Worm (Caenorhabditis elegans) whole organism, L4 larva: ENCODE results near the gene F10D7.3.
A peak's percentile ranks its signal among the peaks of the same experiment; 100 is the strongest.

ENCODE experiments used
- F10B5.3 ChIP-seq: sonication (generic microtip); optimal IDR thresholded peaks from 2 replicates; lab custom pipeline; 2016; ENCODE audit warnings: mild to moderate bottlenecking, missing genetic modification characterization, missing compliant biosample characterization
- F26F4.8 ChIP-seq: fragments of 200-800 bp; sonication (Bioruptor generic); conservative IDR thresholded peaks from 2 replicates; pipeline ENCODE4 v1.3.6; 2022; ENCODE audit warnings: missing genetic modification characterization, missing compliant biosample characterization
- Y5F2A.4 ChIP-seq: fragments of 200-800 bp; sonication (Bioruptor generic); optimal IDR thresholded peaks from 2 replicates; lab custom pipeline; 2018; ENCODE audit warnings: mild to moderate bottlenecking, missing genetic modification characterization, missing compliant biosample characterization
- aly-2 ChIP-seq: sonication (generic microtip); optimal IDR thresholded peaks from 2 replicates; lab custom pipeline; 2018; ENCODE audit warnings: missing biosample characterization, missing genetic modification characterization
- ceh-28 ChIP-seq: fragments of 150-350 bp; optimal IDR thresholded peaks from 2 replicates; lab custom pipeline; 2014; ENCODE audit warnings: missing biosample characterization, missing genetic modification reagents, missing genetic modification characterization
- ceh-32 ChIP-seq: sonication (generic microtip); optimal IDR thresholded peaks from 2 replicates; lab custom pipeline; 2016; ENCODE audit warnings: mild to moderate bottlenecking, missing genetic modification characterization, missing compliant biosample characterization; ENCODE audit not compliant: poor library complexity
- ceh-44 ChIP-seq: fragments of 200-800 bp; sonication (Bioruptor generic); IDR thresholded peaks from 2 replicates; pipeline ENCODE4 v1.3.6; 2022; ENCODE audit warnings: missing genetic modification reagents, missing genetic modification characterization, missing compliant biosample characterization
- ceh-82 ChIP-seq: sonication (generic microtip); optimal IDR thresholded peaks from 2 replicates; lab custom pipeline; 2017; ENCODE audit warnings: missing biosample characterization, missing genetic modification characterization
- ctbp-1 ChIP-seq: fragments of 200-800 bp; sonication (Bioruptor generic); IDR thresholded peaks from 2 replicates; pipeline ENCODE4 v1.3.6; 2022; ENCODE audit warnings: missing genetic modification reagents, missing genetic modification characterization, missing compliant biosample characterization
- daf-16 ChIP-seq, 3 experiments: sonication (generic microtip); optimal IDR thresholded peaks; 2 replicates each; lab custom pipeline; 2016 to 2017; ENCODE audit warnings: missing genetic modification characterization in 3 of 3, missing genetic modification reagents in 3 of 3, mild to moderate bottlenecking in 2 of 3, missing compliant biosample characterization in 2 of 3, missing biosample characterization in 1 of 3, moderate library complexity in 1 of 3
- daf-19 ChIP-seq: fragments of 200-800 bp; sonication (Bioruptor generic); conservative IDR thresholded peaks from 2 replicates; pipeline ENCODE4 v1.3.6; 2022; ENCODE audit warnings: missing genetic modification characterization, missing compliant biosample characterization
- dve-1 ChIP-seq: sonication (generic microtip); optimal IDR thresholded peaks from 2 replicates; lab custom pipeline; 2017; ENCODE audit warnings: antibody characterized with exemption, mild to moderate bottlenecking, missing genetic modification characterization, missing compliant biosample characterization; ENCODE audit not compliant: insufficient read depth
- egl-43 ChIP-seq: fragments of 200-800 bp; sonication (Bioruptor generic); IDR thresholded peaks from 2 replicates; pipeline ENCODE4 v1.3.6; 2022; ENCODE audit warnings: missing genetic modification reagents, missing genetic modification characterization, missing compliant biosample characterization
- fkh-10 ChIP-seq: fragments of 150-350 bp; optimal IDR thresholded peaks from 2 replicates; lab custom pipeline; 2014; ENCODE audit warnings: missing biosample characterization, missing genetic modification reagents, missing genetic modification characterization
- hlh-11 ChIP-seq: fragments of 200-800 bp; sonication (Bioruptor generic); optimal IDR thresholded peaks from 2 replicates; lab custom pipeline; 2018; ENCODE audit warnings: mild to moderate bottlenecking, missing genetic modification characterization, missing compliant biosample characterization
- lin-1 ChIP-seq: fragments of 200-800 bp; sonication (Bioruptor generic); IDR thresholded peaks from 2 replicates; pipeline ENCODE4 v1.3.6; 2022; ENCODE audit warnings: missing genetic modification reagents, missing genetic modification characterization, missing compliant biosample characterization
- lin-39 ChIP-seq: fragments of 150-350 bp; optimal IDR thresholded peaks from 2 replicates; lab custom pipeline; 2014; ENCODE audit warnings: missing biosample characterization, missing genetic modification reagents, missing genetic modification characterization
- lsy-2 ChIP-seq, 2 experiments: fragments of 150-350 bp in 1 of 2; sonication (generic microtip) in 1 of 2; optimal IDR thresholded peaks; 2 replicates each; lab custom pipeline; 2014 to 2017; ENCODE audit warnings: missing biosample characterization in 2 of 2, missing genetic modification characterization in 2 of 2
- mep-1 ChIP-seq: fragments of 150-350 bp; sonication (generic microtip); optimal IDR thresholded peaks from 3 replicates; lab custom pipeline; 2014; ENCODE audit warnings: missing biosample characterization, missing genetic modification characterization
- mxl-2 ChIP-seq: fragments of 200-800 bp; sonication (Bioruptor generic); conservative IDR thresholded peaks from 2 replicates; pipeline ENCODE4 v1.3.6; 2022; ENCODE audit warnings: missing genetic modification reagents, missing genetic modification characterization, missing compliant biosample characterization
- mxl-3 ChIP-seq: fragments of 200-800 bp; sonication (Bioruptor generic); optimal IDR thresholded peaks from 2 replicates; lab custom pipeline; 2018; ENCODE audit warnings: mild to moderate bottlenecking, missing genetic modification characterization, missing compliant biosample characterization
- nhr-10 ChIP-seq: fragments of 150-350 bp; optimal IDR thresholded peaks from 2 replicates; lab custom pipeline; 2014; ENCODE audit warnings: missing biosample characterization, missing genetic modification characterization
- nhr-11 ChIP-seq: fragments of 150-350 bp; optimal IDR thresholded peaks from 2 replicates; lab custom pipeline; 2014; ENCODE audit warnings: missing biosample characterization, missing genetic modification characterization
- nhr-111 ChIP-seq: fragments of 200-800 bp; sonication (Bioruptor generic); optimal IDR thresholded peaks from 2 replicates; lab custom pipeline; 2018; ENCODE audit warnings: mild to moderate bottlenecking, missing genetic modification characterization, missing compliant biosample characterization
- nhr-28 ChIP-seq: fragments of 150-350 bp; optimal IDR thresholded peaks from 2 replicates; lab custom pipeline; 2014; ENCODE audit warnings: missing biosample characterization, missing genetic modification characterization
- nhr-41 ChIP-seq: fragments of 200-800 bp; sonication (Bioruptor generic); IDR thresholded peaks from 2 replicates; pipeline ENCODE4 v1.3.6; 2022; ENCODE audit warnings: missing genetic modification reagents, missing genetic modification characterization, missing compliant biosample characterization
- nhr-42 ChIP-seq: fragments of 200-800 bp; sonication (Bioruptor generic); IDR thresholded peaks from 2 replicates; pipeline ENCODE4 v1.3.6; 2022; ENCODE audit warnings: missing genetic modification characterization, missing compliant biosample characterization
- nhr-76 ChIP-seq: fragments of 150-350 bp; optimal IDR thresholded peaks from 2 replicates; lab custom pipeline; 2014; ENCODE audit warnings: missing biosample characterization, missing genetic modification characterization
- php-3 ChIP-seq: fragments of 200-800 bp; sonication (Bioruptor generic); IDR thresholded peaks from 2 replicates; pipeline ENCODE4 v1.3.6; 2022; ENCODE audit warnings: missing genetic modification reagents, missing genetic modification characterization, missing compliant biosample characterization
- pqm-1 ChIP-seq: sonication (generic microtip); optimal IDR thresholded peaks from 2 replicates; lab custom pipeline; 2017; ENCODE audit warnings: missing biosample characterization, missing genetic modification characterization
- sdz-12 ChIP-seq: fragments of 200-800 bp; sonication (Bioruptor generic); optimal IDR thresholded peaks from 2 replicates; lab custom pipeline; 2018; ENCODE audit warnings: mild to moderate bottlenecking, missing genetic modification characterization, missing compliant biosample characterization
- set-16 ChIP-seq: fragments of 200-800 bp; sonication (Bioruptor generic); IDR thresholded peaks from 2 replicates; pipeline ENCODE4 v1.3.6; 2022; ENCODE audit warnings: missing genetic modification reagents, missing genetic modification characterization, missing compliant biosample characterization
- skn-1 ChIP-seq: fragments of 150-350 bp; optimal IDR thresholded peaks from 2 replicates; lab custom pipeline; 2014; ENCODE audit warnings: missing biosample characterization, missing genetic modification characterization
- snpc-1.2 ChIP-seq: fragments of 200-800 bp; sonication (Bioruptor generic); IDR thresholded peaks from 2 replicates; pipeline ENCODE4 v1.3.6; 2022; ENCODE audit warnings: missing genetic modification reagents, missing genetic modification characterization, missing compliant biosample characterization
- spr-3 ChIP-seq: fragments of 200-800 bp; sonication (Bioruptor generic); optimal IDR thresholded peaks from 2 replicates; lab custom pipeline; 2018; ENCODE audit warnings: mild to moderate bottlenecking, missing genetic modification characterization, missing compliant biosample characterization
- unc-62 ChIP-seq, 3 experiments: fragments of 150-350 bp in 1 of 3; sonication (generic microtip); optimal IDR thresholded peaks in 2 of 3; peaks in 1 of 3; 1 replicate in 1 of 3; 2 replicates in 2 of 3; lab custom pipeline; 2014 to 2017; ENCODE audit warnings: missing biosample characterization in 3 of 3, missing genetic modification characterization in 3 of 3, missing genetic modification reagents in 3 of 3, missing genotype in 1 of 3
- zfp-2 ChIP-seq: sonication (generic microtip); optimal IDR thresholded peaks from 2 replicates; lab custom pipeline; 2016; ENCODE audit warnings: mild to moderate bottlenecking, missing genetic modification characterization, missing compliant biosample characterization
- ztf-7 ChIP-seq: fragments of 150-350 bp; optimal IDR thresholded peaks from 2 replicates; lab custom pipeline; 2014; ENCODE audit warnings: missing biosample characterization, missing genetic modification characterization

F10D7.3 gene

DNA sequence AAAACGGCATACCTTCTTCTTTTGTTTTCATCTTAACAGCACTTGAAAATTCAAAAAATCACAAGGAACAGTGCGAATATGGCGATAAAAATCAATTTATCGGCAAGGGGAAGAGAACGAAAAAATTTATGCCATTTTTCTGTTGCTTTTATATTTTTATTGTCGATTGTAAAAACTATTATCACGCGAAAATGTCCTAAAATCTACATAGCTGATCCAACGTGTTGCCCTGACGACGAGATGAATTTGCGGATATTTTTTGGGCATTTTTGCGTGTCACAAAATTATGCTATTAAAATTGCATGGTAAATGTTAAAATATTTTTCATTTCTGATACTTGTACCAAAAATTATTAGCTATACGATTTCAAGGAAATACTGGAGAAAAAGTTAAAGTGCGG is 7.5 kb upstream of the F10D7.3 start, which contains the start of gene F10D7.4:
Gene F10D7.4, minus strand, starts transcription at position 101 of the 400 bp plus-strand sequence.
- no peak for TF ChIP-seq ctbp-1 (GFP tag; lab: Robert Waterston, UW)
- TF ChIP-seq unc-62 (GFP tag; optimal IDR thresholded peaks at IDR 0.05 in 1 of 2; lab: Kevin White, UChicago) = peak in 1 of 2 experiments; percentile 5
- TF ChIP-seq unc-62 (tag; optimal IDR thresholded peaks at IDR 0.05; lab: Kevin White, UChicago) = no peak

DNA sequence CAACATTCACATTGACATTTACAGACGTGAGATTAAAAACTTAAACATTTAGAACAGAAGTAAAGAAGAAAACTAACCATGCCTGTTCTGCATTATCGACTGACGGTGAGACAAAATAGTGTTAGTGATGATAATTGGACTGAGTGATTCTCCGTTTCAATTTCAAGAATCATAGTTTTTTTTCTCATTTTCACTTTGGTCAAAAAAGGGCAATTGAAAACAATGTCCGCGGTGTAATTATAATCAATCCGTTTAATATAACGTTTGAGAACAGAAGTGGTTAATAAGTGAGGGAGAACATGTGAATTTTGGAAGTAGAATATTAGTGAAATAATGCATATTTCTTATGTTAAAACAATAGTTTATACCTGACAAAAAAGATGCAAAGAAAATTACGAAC is 5.2 kb upstream of the F10D7.3 start, which contains the start of gene F10D7.10:
Gene F10D7.10, minus strand, starts transcription at position 101 of the 400 bp plus-strand sequence.
- TF ChIP-seq php-3 (GFP tag; lab: Robert Waterston, UW) (no peak), snpc-1.2 (GFP tag; lab: Robert Waterston, UW) (no peak), lin-1 (GFP tag; lab: Robert Waterston, UW) (no peak), hlh-11 (tag; lab: Kevin White, UChicago) (no peak), ztf-7 (no peak)

DNA sequence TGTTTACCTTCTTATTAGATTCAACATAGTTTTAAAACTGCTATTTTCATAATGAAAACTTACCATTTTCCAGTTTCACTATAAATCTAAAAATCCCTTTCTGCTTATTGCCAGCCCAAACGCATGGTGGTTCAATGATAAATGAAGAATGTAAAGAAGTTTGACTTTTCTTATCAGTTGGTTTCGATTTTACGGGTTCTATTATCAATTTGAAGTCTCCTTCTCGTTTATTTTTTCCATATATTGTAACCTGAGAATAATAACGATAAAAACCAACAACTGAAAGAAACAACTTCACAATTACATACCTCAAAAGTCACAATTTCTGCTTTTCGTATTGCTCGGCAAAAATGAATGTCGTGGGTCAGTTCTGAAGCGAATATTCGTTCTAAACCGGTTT is 4.6 kb upstream of the F10D7.3 start:
- no peak for TF ChIP-seq nhr-11 (tag; lab: Kevin White, UChicago)
- no peak for TF ChIP-seq nhr-42 (GFP tag; lab: Robert Waterston, UW)
- peak; percentile 15 for TF ChIP-seq dve-1 (tag; lab: Kevin White, UChicago)
- TF ChIP-seq zfp-2 (tag; lab: Kevin White, UChicago) = no peak
- no peak for TF ChIP-seq ceh-28 (tag; lab: Kevin White, UChicago)
- TF ChIP-seq aly-2 (tag; lab: Kevin White, UChicago) = no peak
- TF ChIP-seq lin-1 (GFP tag; lab: Robert Waterston, UW) = no peak
- no peak for TF ChIP-seq mxl-2 (GFP tag; lab: Robert Waterston, UW)
- TF ChIP-seq mep-1 (tag; lab: Kevin White, UChicago) = no peak
- no peak for TF ChIP-seq ceh-44
- TF ChIP-seq daf-19 (GFP tag; lab: Robert Waterston, UW) = no peak
- TF ChIP-seq daf-16 (GFP tag; optimal IDR thresholded peaks at IDR 0.05; lab: Kevin White, UChicago) = no peak
- TF ChIP-seq daf-16 (tag; optimal IDR thresholded peaks at IDR 0.05; lab: Kevin White, UChicago) = peak; percentile 62
- no peak for TF ChIP-seq nhr-111 (GFP tag; lab: Kevin White, UChicago)
- TF ChIP-seq spr-3 (GFP tag; lab: Kevin White, UChicago) = no peak
- no peak for TF ChIP-seq ctbp-1 (GFP tag; lab: Robert Waterston, UW)
- no peak for TF ChIP-seq sdz-12 (GFP tag; lab: Kevin White, UChicago)
- TF ChIP-seq F10B5.3 (tag; lab: Kevin White, UChicago) = no peak
- TF ChIP-seq fkh-10 (GFP tag; lab: Kevin White, UChicago) = no peak
- TF ChIP-seq mxl-3 = no peak
- no peak for TF ChIP-seq lin-39 (tag; lab: Kevin White, UChicago)
- TF ChIP-seq lsy-2 (tag; optimal IDR thresholded peaks at IDR 0.05; lab: Kevin White, UChicago) = no peak
- no peak for TF ChIP-seq egl-43 (GFP tag; lab: Robert Waterston, UW)
- no peak for TF ChIP-seq nhr-41
- no peak for TF ChIP-seq F26F4.8 (GFP tag; lab: Robert Waterston, UW)
- no peak for TF ChIP-seq nhr-10 (tag; lab: Kevin White, UChicago)
- peak; percentile 44 for TF ChIP-seq pqm-1
- no peak for TF ChIP-seq ceh-82 (tag; lab: Kevin White, UChicago)
- TF ChIP-seq set-16 = no peak
- no peak for TF ChIP-seq nhr-76 (tag; lab: Kevin White, UChicago)
- peak; percentile 44 for TF ChIP-seq nhr-28
- TF ChIP-seq skn-1 (tag; lab: Kevin White, UChicago) = no peak
- no peak for TF ChIP-seq Y5F2A.4 (GFP tag; lab: Kevin White, UChicago)
- TF ChIP-seq ceh-32 (tag; lab: Kevin White, UChicago) = no peak
